Worm (Caenorhabditis elegans) whole organism, early embryonic: ENCODE results near the gene cex-2.

Experiments used
- ama-1 ChIP-seq: fragments of 150-350 bp; optimal IDR thresholded peaks from 2 replicates; lab custom pipeline; 2014
- ets-7 ChIP-seq: sonication (generic microtip); optimal IDR thresholded peaks from 2 replicates; lab custom pipeline; 2016; ENCODE audit warnings: missing genotype, missing genetic modification characterization, missing compliant biosample characterization
- flt-1 ChIP-seq: fragments of 200-800 bp; sonication (Bioruptor generic); IDR thresholded peaks from 2 replicates; pipeline ENCODE4 v1.3.6; 2022; ENCODE audit warnings: missing genetic modification characterization, missing compliant biosample characterization
- hmg-4 ChIP-seq: fragments of 200-800 bp; sonication (Bioruptor generic); optimal IDR thresholded peaks from 2 replicates; lab custom pipeline; 2018; ENCODE audit warnings: mild to moderate bottlenecking, missing genetic modification characterization, missing compliant biosample characterization
- sea-1 ChIP-seq: fragments of 200-800 bp; sonication (Bioruptor generic); conservative IDR thresholded peaks from 2 replicates; pipeline ENCODE4 v1.3.6; 2022; ENCODE audit warnings: missing genetic modification characterization, missing compliant biosample characterization
- tbx-11 ChIP-seq: fragments of 200-800 bp; sonication (Bioruptor generic); IDR thresholded peaks from 2 replicates; pipeline ENCODE4 v1.3.6; 2022; ENCODE audit warnings: missing genetic modification characterization, missing compliant biosample characterization
- tra-4 ChIP-seq: sonication (generic microtip); optimal IDR thresholded peaks from 2 replicates; lab custom pipeline; 2017; ENCODE audit warnings: missing genetic modification characterization, missing compliant biosample characterization

DNA sequence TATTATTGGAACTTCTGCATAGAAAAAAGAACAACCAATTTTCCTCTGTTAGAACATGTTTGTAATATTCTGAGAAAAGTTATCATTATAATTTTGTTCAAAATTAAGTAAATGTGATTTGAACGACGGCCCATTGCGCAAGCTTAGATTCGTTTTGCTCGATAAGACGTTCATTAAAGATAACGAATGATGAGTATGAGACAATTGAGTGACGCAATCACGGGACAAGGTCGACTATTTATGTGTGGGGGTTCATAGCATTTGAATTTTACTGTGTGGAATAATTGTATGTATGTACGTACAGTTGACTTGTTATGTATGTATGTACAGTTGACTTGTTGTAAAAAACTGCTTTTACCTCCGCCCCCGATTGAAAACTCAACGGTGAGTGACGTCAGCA, 15.9 kb downstream of the cex-2 start:
- TF ChIP-seq ama-1 (lab: Kevin White, UChicago) = no peak
- no peak for TF ChIP-seq hmg-4
- TF ChIP-seq ets-7 (tag; lab: Kevin White, UChicago) = no peak
- no peak for TF ChIP-seq flt-1 (GFP tag; lab: Robert Waterston, UW)
- no peak for TF ChIP-seq tra-4
- no peak for TF ChIP-seq tbx-11 (GFP tag; lab: Robert Waterston, UW)
- TF ChIP-seq sea-1 = no peak
